Worm (Caenorhabditis elegans) whole organism, L1 larva: ENCODE data around the gene ife-5.

Experiments used
- ama-1 ChIP-seq: fragments of 150-350 bp; optimal IDR thresholded peaks from 2 replicates; lab custom pipeline; 2014
- ces-1 ChIP-seq: fragments of 150-350 bp; optimal IDR thresholded peaks from 2 replicates; lab custom pipeline; 2014; ENCODE audit warnings: missing biosample characterization, missing genetic modification reagents, missing genetic modification characterization
- egl-27 ChIP-seq, 2 experiments: fragments of 150-350 bp in 1 of 2; sonication (generic microtip); optimal IDR thresholded peaks; 3 replicates each; lab custom pipeline; 2017 to 2018; ENCODE audit warnings: missing biosample characterization in 2 of 2, missing genetic modification characterization in 2 of 2, missing genetic modification reagents in 2 of 2
- elt-2 ChIP-seq: sonication (generic microtip); optimal IDR thresholded peaks from 2 replicates; lab custom pipeline; 2016; ENCODE audit warnings: missing genetic modification characterization, mild to moderate bottlenecking, inconsistent platforms, missing compliant biosample characterization, missing genetic modification reagents
- jun-1 ChIP-seq: fragments of 150-350 bp; optimal IDR thresholded peaks from 2 replicates; lab custom pipeline; 2014; ENCODE audit warnings: missing biosample characterization, missing genetic modification reagents, missing genetic modification characterization
- lin-13 ChIP-seq: fragments of 150-350 bp; optimal IDR thresholded peaks from 2 replicates; lab custom pipeline; 2014; ENCODE audit warnings: missing biosample characterization, missing genetic modification reagents, missing genetic modification characterization
- lin-35 ChIP-seq, 2 experiments: fragments of 150-350 bp; optimal IDR thresholded peaks; 2 replicates each; lab custom pipeline; 2014; ENCODE audit warnings: missing biosample characterization in 2 of 2, missing genetic modification characterization in 2 of 2, missing genetic modification reagents in 2 of 2
- nhr-11 ChIP-seq: fragments of 150-350 bp; optimal IDR thresholded peaks from 2 replicates; lab custom pipeline; 2014; ENCODE audit warnings: missing biosample characterization, missing genetic modification characterization
- pqm-1 ChIP-seq: sonication (generic microtip); optimal IDR thresholded peaks from 3 replicates; lab custom pipeline; 2017; ENCODE audit warnings: missing biosample characterization, missing genetic modification characterization
- sptf-1 ChIP-seq: fragments of 150-350 bp; optimal IDR thresholded peaks from 2 replicates; lab custom pipeline; 2014; ENCODE audit warnings: missing biosample characterization, missing genetic modification characterization
- tbx-2 ChIP-seq: sonication (generic microtip); optimal IDR thresholded peaks from 2 replicates; lab custom pipeline; 2016; ENCODE audit warnings: missing genetic modification characterization, missing compliant biosample characterization
- zip-4 ChIP-seq: fragments of 200-800 bp; sonication (Bioruptor generic); optimal IDR thresholded peaks from 2 replicates; lab custom pipeline; 2018; ENCODE audit warnings: mild to moderate bottlenecking, missing genetic modification characterization, moderate library complexity, missing compliant biosample characterization

- TF ChIP-seq ama-1 = no peak
- TF ChIP-seq pqm-1 (tag; lab: Kevin White, UChicago) = no peak
- TF ChIP-seq elt-2 (tag; lab: Kevin White, UChicago) = no peak
- TF ChIP-seq ces-1 = no peak
- TF ChIP-seq tbx-2 (tag; lab: Kevin White, UChicago) = no peak
- no peak for TF ChIP-seq nhr-11 (tag; lab: Kevin White, UChicago)
- TF ChIP-seq lin-35 (GFP tag; optimal IDR thresholded peaks at IDR 0.05; lab: Kevin White, UChicago) = no peak
- TF ChIP-seq lin-13 = no peak
- no peak for TF ChIP-seq zip-4 (GFP tag; lab: Kevin White, UChicago)
- TF ChIP-seq jun-1 (tag; lab: Kevin White, UChicago) = no peak
- TF ChIP-seq egl-27 (tag; optimal IDR thresholded peaks at IDR 0.05; lab: Kevin White, UChicago) = no peak
- TF ChIP-seq sptf-1 (tag; lab: Kevin White, UChicago) = no peak
These were observed 29.2 kb downstream of the ife-5 start, which contains the start of gene C50E10.2 for ce11 chrII:12309614-12310013.
